Fruit fly (Drosophila melanogaster): ENCODE data around the gene CG18788.
A peak's percentile ranks its signal among the peaks of the same experiment; 100 is the strongest.
"Not testable (repeated sequence)": the region's sequence is repeated elsewhere in the genome, so short reads cannot be mapped to it uniquely, and the experiment has no call there.

CG18788 gene

dm6 chr2L:11992602-11993001 lies 41.4 kb upstream of the CG18788 start, which contains the start of gene Ada1-2:
Gene Ada1-2, plus strand, starts transcription at chr2L:11992902.
- TF ChIP-seq GATAd, Abd-B, OdsH (GFP tag; optimal IDR thresholded peaks at IDR 0.05): not testable (repeated sequence)

dm6 chr2L:11995332-11995790 lies 38.6 kb upstream of the CG18788 start, which contains the start of the genes CG18789 and Qtzl:
Gene CG18789, minus strand, starts transcription at chr2L:11995432.
Gene Qtzl, plus strand, starts transcription at chr2L:11995740.
- not testable (repeated sequence) for TF ChIP-seq dmrt93B (GFP tag; optimal IDR thresholded peaks at IDR 0.05); CG32264 (GFP tag; optimal IDR thresholded peaks at IDR 0.05); Vsx2 (GFP tag; optimal IDR thresholded peaks at IDR 0.05; ENCODE audit: partially characterized antibody)

dm6 chr2L:11996509-11996908 lies 37.5 kb upstream of the CG18788 start, which contains the start of gene Ada1-1:
Gene Ada1-1, plus strand, starts transcription at chr2L:11996809.
- not testable (repeated sequence) for TF ChIP-seq psq (GFP tag; optimal IDR thresholded peaks at IDR 0.05); Mio (GFP tag; optimal IDR thresholded peaks at IDR 0.05); CrebA (GFP tag; optimal IDR thresholded peaks at IDR 0.05; ENCODE audit: borderline replicate concordance)

- TF ChIP-seq brk (GFP tag; optimal IDR thresholded peaks at IDR 0.05); Myc (optimal IDR thresholded peaks at IDR 0.05); Vsx2 (GFP tag; optimal IDR thresholded peaks at IDR 0.05; ENCODE audit: partially characterized antibody): not testable (repeated sequence)
Observed at dm6 chr2L:11999240-11999704, 34.7 kb upstream of the CG18788 start, which contains the start of the genes CG18787 and Nfs1. Gene CG18787, minus strand, starts transcription at chr2L:11999340. Gene Nfs1, plus strand, starts transcription at chr2L:11999654.

dm6 chr2L:12001132-12001531 lies 32.9 kb upstream of the CG18788 start:
- TF ChIP-seq br (GFP tag; optimal IDR thresholded peaks at IDR 0.05) (no peak), Sp1 (GFP tag; optimal IDR thresholded peaks at IDR 0.05) (no peak), CrebA (GFP tag; optimal IDR thresholded peaks at IDR 0.05; ENCODE audit: borderline replicate concordance) (no peak), CG9705 (GFP tag; optimal IDR thresholded peaks at IDR 0.05) (no peak), Dfd (GFP tag; optimal IDR thresholded peaks at IDR 0.05) (no peak), psq (GFP tag; optimal IDR thresholded peaks at IDR 0.05) (no peak), Mio (GFP tag; optimal IDR thresholded peaks at IDR 0.05) (no peak), h (GFP tag; optimal IDR thresholded peaks at IDR 0.05) (no peak), HLH106 (tag; optimal IDR thresholded peaks at IDR 0.05) (no peak), dsf (GFP tag; optimal IDR thresholded peaks at IDR 0.05; ENCODE audit: borderline replicate concordance) (no peak), foxo (GFP tag; optimal IDR thresholded peaks at IDR 0.05) (no peak)

- TF ChIP-seq Rel (GFP tag; optimal IDR thresholded peaks at IDR 0.05) (no peak), Rel (tag; optimal IDR thresholded peaks at IDR 0.05) (peak; percentile 7), woc (GFP tag; optimal IDR thresholded peaks at IDR 0.05) (no peak)
Observed at dm6 chr2L:12002051-12002450, 31.9 kb upstream of the CG18788 start, which contains the start of gene Hacd1. Gene Hacd1, minus strand, starts transcription at chr2L:12002266.

dm6 chr2L:12002922-12003791 lies 30.8 kb upstream of the CG18788 start:
- TF ChIP-seq CG32264 (GFP tag; optimal IDR thresholded peaks at IDR 0.05) (no peak), Myc (optimal IDR thresholded peaks at IDR 0.05) (no peak), Hr83 (GFP tag; optimal IDR thresholded peaks at IDR 0.05; ENCODE audit: poor library complexity, severe bottlenecking) (peak; percentile 50), sage (GFP tag; optimal IDR thresholded peaks at IDR 0.05) (no peak), Vsx2 (GFP tag; optimal IDR thresholded peaks at IDR 0.05; ENCODE audit: partially characterized antibody) (no peak), Rel (GFP tag; optimal IDR thresholded peaks at IDR 0.05) (no peak), Rel (tag; optimal IDR thresholded peaks at IDR 0.05) (peak; percentile 99), GATAd (GFP tag; optimal IDR thresholded peaks at IDR 0.05) (no peak), psq (GFP tag; optimal IDR thresholded peaks at IDR 0.05) (peak; percentile 0), Sp1 (GFP tag; optimal IDR thresholded peaks at IDR 0.05) (peak; percentile 20), fru (GFP tag; optimal IDR thresholded peaks at IDR 0.05) (peak; percentile 5), tai (GFP tag; optimal IDR thresholded peaks at IDR 0.05) (no peak), N (GFP tag; optimal IDR thresholded peaks at IDR 0.05) (no peak), foxo (GFP tag; optimal IDR thresholded peaks at IDR 0.05) (peak in 1 of 2 experiments; percentile 46), dmrt93B (GFP tag; optimal IDR thresholded peaks at IDR 0.05) (no peak), brk (GFP tag; optimal IDR thresholded peaks at IDR 0.05) (no peak), usp (GFP tag; optimal IDR thresholded peaks at IDR 0.05) (no peak), lola (GFP tag; optimal IDR thresholded peaks at IDR 0.05) (no peak), Hnf4 (GFP tag; optimal IDR thresholded peaks at IDR 0.05) (peak; percentile 8), Mio (GFP tag; optimal IDR thresholded peaks at IDR 0.05) (no peak), sv (GFP tag; optimal IDR thresholded peaks at IDR 0.05) (no peak), CrebA (GFP tag; optimal IDR thresholded peaks at IDR 0.05; ENCODE audit: borderline replicate concordance) (no peak), OdsH (GFP tag; optimal IDR thresholded peaks at IDR 0.05) (peak; percentile 1), pan (optimal IDR thresholded peaks at IDR 0.05) (no peak), Abd-B (GFP tag; optimal IDR thresholded peaks at IDR 0.05) (no peak), br (GFP tag; optimal IDR thresholded peaks at IDR 0.05) (peak; percentile 63), woc (GFP tag; optimal IDR thresholded peaks at IDR 0.05) (peak; percentile 84), h (GFP tag; optimal IDR thresholded peaks at IDR 0.05) (peak; percentile 88), Jra (GFP tag; optimal IDR thresholded peaks at IDR 0.05) (peak; percentile 40)

Measured in whole organism, wandering third instar larva.